Worm (Caenorhabditis elegans): ENCODE results near the gene fbxa-181.

The fbxa-181 gene

ce11 chrV:13744901-13745300 is 19.2 kb downstream of the fbxa-181 start, which contains the start of gene F35E12.9:
TSS of gene F35E12.9 (minus strand) at chrV:13745127.
- TF ChIP-seq elt-2 (tag; optimal IDR thresholded peaks at IDR 0.05) = peak; percentile 29
- no peak for TF ChIP-seq ets-4 (tag; optimal IDR thresholded peaks at IDR 0.05)

ce11 chrV:13748658-13749057 is 23.0 kb downstream of the fbxa-181 start, which contains the start of gene F35E12.10:
TSS of gene F35E12.10 (minus strand) at chrV:13748758.
- no peak for TF ChIP-seq ceh-2 (tag; optimal IDR thresholded peaks at IDR 0.05)
- no peak for TF ChIP-seq ceh-30 (tag; optimal IDR thresholded peaks at IDR 0.05)
- TF ChIP-seq tbx-7 (tag; optimal IDR thresholded peaks at IDR 0.05) = no peak

ce11 chrV:13751811-13752210 is 26.1 kb downstream of the fbxa-181 start, which contains the start of gene cld-9:
TSS of gene cld-9 (minus strand) at chrV:13751891.
- no peak for TF ChIP-seq hlh-15 (tag; optimal IDR thresholded peaks at IDR 0.05)
- no peak for TF ChIP-seq pha-2 (tag; optimal IDR thresholded peaks at IDR 0.05)
- no peak for TF ChIP-seq pqm-1 (tag; optimal IDR thresholded peaks at IDR 0.05)
- TF ChIP-seq elt-4 (tag; optimal IDR thresholded peaks at IDR 0.05) = no peak

ce11 chrV:13753481-13753880 is 27.8 kb downstream of the fbxa-181 start, which contains the start of gene F20G2.1:
TSS of gene F20G2.1 (minus strand) at chrV:13753581.
- no peak for TF ChIP-seq npax-4 (tag; optimal IDR thresholded peaks at IDR 0.05)
- no peak for TF ChIP-seq nhr-232 (tag; optimal IDR thresholded peaks at IDR 0.05)
- TF ChIP-seq pha-2 (tag; optimal IDR thresholded peaks at IDR 0.05) = no peak
- no peak for TF ChIP-seq tbx-2 (tag; optimal IDR thresholded peaks at IDR 0.05)
- no peak for TF ChIP-seq sox-4 (tag; optimal IDR thresholded peaks at IDR 0.05)
- TF ChIP-seq zip-5 (tag; optimal IDR thresholded peaks at IDR 0.05) = no peak
- TF ChIP-seq hlh-8 (tag; optimal IDR thresholded peaks at IDR 0.05) = no peak
- TF ChIP-seq fkh-10 (GFP tag; optimal IDR thresholded peaks at IDR 0.05) = no peak
- TF ChIP-seq elt-2 (tag; optimal IDR thresholded peaks at IDR 0.05) = no peak
- no peak for TF ChIP-seq mec-3 (tag; optimal IDR thresholded peaks at IDR 0.05; ENCODE audit: borderline replicate concordance)
- no peak for TF ChIP-seq pros-1 (tag; optimal IDR thresholded peaks at IDR 0.05)
- TF ChIP-seq unc-3 (GFP tag; conservative IDR thresholded peaks at IDR 0.05) = no peak
- TF ChIP-seq unc-3 (tag; optimal IDR thresholded peaks at IDR 0.05) = no peak
- no peak for TF ChIP-seq eyg-1 (tag; optimal IDR thresholded peaks at IDR 0.05)

- TF ChIP-seq elt-2 (tag; optimal IDR thresholded peaks at IDR 0.05) (no peak), mec-3 (tag; optimal IDR thresholded peaks at IDR 0.05; ENCODE audit: borderline replicate concordance) (no peak), nfya-1 (tag; optimal IDR thresholded peaks at IDR 0.05) (no peak), ceh-14 (tag; optimal IDR thresholded peaks at IDR 0.05) (no peak), pag-3 (tag; optimal IDR thresholded peaks at IDR 0.05; ENCODE audit: borderline replicate concordance) (no peak), sdc-2 (tag; optimal IDR thresholded peaks at IDR 0.05) (no peak), lin-11 (tag; optimal IDR thresholded peaks at IDR 0.05) (no peak), ceh-2 (tag; optimal IDR thresholded peaks at IDR 0.05) (no peak), dmd-4 (tag; optimal IDR thresholded peaks at IDR 0.05; ENCODE audit: borderline replicate concordance) (no peak), K09A11.1 (tag; optimal IDR thresholded peaks at IDR 0.05; ENCODE audit: insufficient read depth) (no peak), hlh-15 (tag; optimal IDR thresholded peaks at IDR 0.05) (no peak), nhr-11 (tag; optimal IDR thresholded peaks at IDR 0.05) (no peak)
These were observed 30.9 kb downstream of the fbxa-181 start, which contains the start of gene F20G2.2 for ce11 chrV:13756359-13757091. TSS of gene F20G2.2 (minus strand) at chrV:13756409.

ce11 chrV:13757349-13757748 is 31.7 kb downstream of the fbxa-181 start:
- TF ChIP-seq unc-55 (GFP tag; optimal IDR thresholded peaks at IDR 0.05) (peak; percentile 9), unc-42 (tag; optimal IDR thresholded peaks at IDR 0.05) (peak; percentile 11), ceh-48 (tag; optimal IDR thresholded peaks at IDR 0.05) (peak; percentile 22), hlh-15 (tag; optimal IDR thresholded peaks at IDR 0.05) (no peak)
